Worm (Caenorhabditis elegans): ENCODE data around the gene C25D7.15.

C25D7.15 gene

ce11 chrV:15071015-15071810, 11.6 kb downstream of the C25D7.15 start, which contains the start of gene unc-76 (continued):
- TF ChIP-seq nhr-237 (tag; optimal IDR thresholded peaks at IDR 0.05) = no peak
- no peak for TF ChIP-seq sdz-12 (GFP tag; optimal IDR thresholded peaks at IDR 0.05)
- TF ChIP-seq F26F4.8 (GFP tag; conservative IDR thresholded peaks at IDR 0.05) = no peak
- TF ChIP-seq ceh-62 (tag; optimal IDR thresholded peaks at IDR 0.05) = no peak
- TF ChIP-seq nhr-48 (tag; optimal IDR thresholded peaks at IDR 0.05) = no peak
- TF ChIP-seq rbr-2 (tag; optimal IDR thresholded peaks at IDR 0.05) = peak; percentile 92
- no peak for TF ChIP-seq mxl-3 (GFP tag; optimal IDR thresholded peaks at IDR 0.05)
- no peak for TF ChIP-seq dmd-9 (GFP tag; IDR thresholded peaks at IDR 0.05)
- no peak for TF ChIP-seq F49E8.2 (tag; optimal IDR thresholded peaks at IDR 0.05; ENCODE audit: borderline replicate concordance)
- peak; percentile 38; the same call in 1 of the 2 replicates for TF ChIP-seq egl-43 (GFP tag; IDR thresholded peaks at IDR 0.05)
- TF ChIP-seq dve-1 (tag; optimal IDR thresholded peaks at IDR 0.05; ENCODE audit: insufficient read depth) = peak; percentile 72
- TF ChIP-seq T26A8.4 (GFP tag; IDR thresholded peaks at IDR 0.05) = peak; percentile 41; the same call in 1 of the 2 replicates
- TF ChIP-seq ceh-44 (GFP tag; IDR thresholded peaks at IDR 0.05) = no peak
- TF ChIP-seq tag-97 (GFP tag; IDR thresholded peaks at IDR 0.05) = no peak
- TF ChIP-seq snpc-1.2 (GFP tag; IDR thresholded peaks at IDR 0.05) = no peak
- TF ChIP-seq php-3 (GFP tag; IDR thresholded peaks at IDR 0.05) = no peak
- no peak for TF ChIP-seq lin-1 (GFP tag; IDR thresholded peaks at IDR 0.05)
- peak; percentile 56 for TF ChIP-seq zag-1 (tag; optimal IDR thresholded peaks at IDR 0.05)
- TF ChIP-seq jun-1 (tag; optimal IDR thresholded peaks at IDR 0.05) = no peak
- no peak; the same call in 1 of the 2 replicates for TF ChIP-seq set-16 (GFP tag; IDR thresholded peaks at IDR 0.05)
- peak; percentile 72 for TF ChIP-seq nhr-11 (tag; optimal IDR thresholded peaks at IDR 0.05)
- TF ChIP-seq nhr-111 (GFP tag; optimal IDR thresholded peaks at IDR 0.05) = no peak
- TF ChIP-seq zfp-3 (GFP tag; conservative IDR thresholded peaks at IDR 0.05) = no peak
- TF ChIP-seq ceh-20 (GFP tag; IDR thresholded peaks at IDR 0.05) = peak; percentile 55
- TF ChIP-seq dpl-1 (GFP tag; optimal IDR thresholded peaks at IDR 0.05) = peak; percentile 27
- TF ChIP-seq daf-16 (GFP tag; optimal IDR thresholded peaks at IDR 0.05) = peak in 1 of 2 experiments; percentile 23
- peak; percentile 8 for TF ChIP-seq daf-16 (tag; optimal IDR thresholded peaks at IDR 0.05)
- TF ChIP-seq snpc-4 (tag; optimal IDR thresholded peaks at IDR 0.05) = no peak
- no peak for TF ChIP-seq nhr-102 (tag; optimal IDR thresholded peaks at IDR 0.05)
- no peak for TF ChIP-seq lin-29 (GFP tag; IDR thresholded peaks at IDR 0.05)
- TF ChIP-seq unc-130 (GFP tag; optimal IDR thresholded peaks at IDR 0.05) = no peak
- TF ChIP-seq zfp-2 (tag; optimal IDR thresholded peaks at IDR 0.05) = no peak
- peak in 1 of 2 experiments; percentile 98 for TF ChIP-seq unc-62 (GFP tag; optimal IDR thresholded peaks at IDR 0.05 in 1 of 2)
- TF ChIP-seq unc-62 (tag; optimal IDR thresholded peaks at IDR 0.05) = no peak
- no peak for TF ChIP-seq R02D3.7 (tag; optimal IDR thresholded peaks at IDR 0.05)
- TF ChIP-seq daf-12 (tag; optimal IDR thresholded peaks at IDR 0.05) = no peak
- no peak for TF ChIP-seq Y75B8A.6 (GFP tag; IDR thresholded peaks at IDR 0.05)
- TF ChIP-seq ces-1 (GFP tag; optimal IDR thresholded peaks at IDR 0.05) = peak; percentile 56
- TF ChIP-seq pha-4 (GFP tag; IDR thresholded peaks at IDR 0.05) = peak; percentile 23; the same call in 1 of the 2 replicates
- peak; percentile 20 for TF ChIP-seq pha-4 (tag; optimal IDR thresholded peaks at IDR 0.05)
- no peak for TF ChIP-seq spr-1 (tag; optimal IDR thresholded peaks at IDR 0.05)
- TF ChIP-seq fkh-10 (GFP tag; optimal IDR thresholded peaks at IDR 0.05) = peak; percentile 92
- no peak for TF ChIP-seq zip-2 (tag; optimal IDR thresholded peaks at IDR 0.05)
- TF ChIP-seq ctbp-1 (GFP tag; IDR thresholded peaks at IDR 0.05) = peak; percentile 72
- peak; percentile 80 for TF ChIP-seq lin-39 (tag; optimal IDR thresholded peaks at IDR 0.05)
- no peak for TF ChIP-seq lir-3 (tag; optimal IDR thresholded peaks at IDR 0.05)
- peak; percentile 48 for TF ChIP-seq mes-2 (tag; optimal IDR thresholded peaks at IDR 0.05; ENCODE audit: poor library complexity, severe bottlenecking)
- TF ChIP-seq aha-1 (tag) = peak; percentile 95
- no peak for TF ChIP-seq spr-3 (GFP tag; optimal IDR thresholded peaks at IDR 0.05)
- TF ChIP-seq T20F7.1 (GFP tag; optimal IDR thresholded peaks at IDR 0.05) = no peak
- no peak for TF ChIP-seq ZK337.2 (GFP tag; IDR thresholded peaks at IDR 0.05)
